Worm (Caenorhabditis elegans): ENCODE results near the gene Y26G10.1.

Gene Y26G10.1

ce11 chrV:17695802-17696201 lies at the start of gene Y26G10.1:
Gene Y26G10.1, minus strand, starts transcription at chrV:17695902.
- no peak for TF ChIP-seq unc-55 (GFP tag; optimal IDR thresholded peaks at IDR 0.05)
- TF ChIP-seq fkh-10 (GFP tag; optimal IDR thresholded peaks at IDR 0.05): no peak
- TF ChIP-seq ceh-22 (tag; optimal IDR thresholded peaks at IDR 0.05): no peak
- TF ChIP-seq K09A11.1 (tag; optimal IDR thresholded peaks at IDR 0.05; ENCODE audit: insufficient read depth): no peak
- no peak for TF ChIP-seq tbx-7 (tag; optimal IDR thresholded peaks at IDR 0.05)

DNA sequence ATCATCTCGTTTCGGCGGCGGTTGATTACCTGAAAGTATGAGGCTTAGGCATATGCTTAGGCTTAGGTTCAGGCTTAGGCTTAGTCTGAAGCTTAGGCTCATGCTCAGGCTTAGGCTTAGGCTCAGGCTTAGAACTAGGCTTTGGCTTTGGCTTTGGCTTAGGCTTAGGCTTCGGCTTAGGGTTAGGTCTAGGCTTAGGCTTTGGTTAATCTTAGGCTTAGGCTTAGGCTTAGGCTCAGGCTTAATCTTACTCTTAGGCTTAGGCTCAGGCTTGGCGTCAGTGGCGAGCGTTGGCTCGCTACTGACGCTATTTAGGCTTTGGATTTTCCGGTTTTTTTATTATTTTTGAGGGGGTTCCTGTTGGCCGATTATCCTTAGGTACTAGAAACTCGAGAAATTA lies 48.1 kb upstream of the Y26G10.1 start:
- peak; percentile 83 for TF ChIP-seq dve-1 (tag; optimal IDR thresholded peaks at IDR 0.05)
- no peak for TF ChIP-seq che-1 (tag; optimal IDR thresholded peaks at IDR 0.05)

- no peak for TF ChIP-seq npax-4 (tag; optimal IDR thresholded peaks at IDR 0.05)
- no peak for TF ChIP-seq ceh-30 (tag; optimal IDR thresholded peaks at IDR 0.05)
- TF ChIP-seq pha-2 (tag; optimal IDR thresholded peaks at IDR 0.05): no peak
- TF ChIP-seq C08G9.2 (tag; optimal IDR thresholded peaks at IDR 0.05): no peak
- no peak for TF ChIP-seq Y22D7AL.16 (tag; optimal IDR thresholded peaks at IDR 0.05)
- TF ChIP-seq nhr-232 (tag; optimal IDR thresholded peaks at IDR 0.05): no peak
- no peak for TF ChIP-seq F13H6.1 (tag; optimal IDR thresholded peaks at IDR 0.05)
- TF ChIP-seq hlh-13 (GFP tag; optimal IDR thresholded peaks at IDR 0.05): no peak
- TF ChIP-seq ceh-18 (tag; optimal IDR thresholded peaks at IDR 0.05): no peak
- no peak for TF ChIP-seq pros-1 (tag; optimal IDR thresholded peaks at IDR 0.05)
- TF ChIP-seq fkh-6 (tag; optimal IDR thresholded peaks at IDR 0.05): no peak
- TF ChIP-seq lin-11 (tag; optimal IDR thresholded peaks at IDR 0.05): no peak
- no peak for TF ChIP-seq ref-2 (tag; optimal IDR thresholded peaks at IDR 0.05)
Measured at ce11 chrV:17739801-17740200, 44.1 kb upstream of the Y26G10.1 start, which contains the start of gene cutl-4. Gene cutl-4, minus strand, starts transcription at chrV:17739901.

- TF ChIP-seq lin-11 (tag; optimal IDR thresholded peaks at IDR 0.05) (no peak), K09A11.1 (tag; optimal IDR thresholded peaks at IDR 0.05; ENCODE audit: insufficient read depth) (no peak), fax-1 (tag; optimal IDR thresholded peaks at IDR 0.05) (no peak), fkh-10 (GFP tag; optimal IDR thresholded peaks at IDR 0.05) (no peak), ceh-48 (tag; optimal IDR thresholded peaks at IDR 0.05) (no peak)
Measured at ce11 chrV:17732516-17732915, 36.8 kb upstream of the Y26G10.1 start, which contains the start of gene twk-42. Gene twk-42, minus strand, starts transcription at chrV:17732616.

DNA sequence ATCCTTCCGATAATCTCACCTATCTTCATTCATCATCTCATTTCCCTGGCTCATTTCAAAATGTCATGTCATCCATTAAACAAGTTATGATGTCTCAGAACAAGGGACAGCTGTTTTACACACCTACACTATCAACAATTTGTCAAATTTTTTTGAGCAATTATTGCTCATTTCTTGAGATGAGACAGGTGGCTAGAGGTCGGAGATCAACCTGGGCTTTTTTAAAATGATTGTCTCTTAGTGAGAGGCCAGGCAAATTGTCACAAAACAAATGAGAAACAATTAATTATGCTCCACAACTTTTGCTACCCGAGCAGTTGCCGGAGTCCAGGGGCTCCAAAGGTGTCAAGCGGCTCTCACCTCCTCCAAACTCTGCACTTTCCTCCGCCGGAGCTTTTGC lies 33.1 kb upstream of the Y26G10.1 start:
- TF ChIP-seq dmd-4 (tag; optimal IDR thresholded peaks at IDR 0.05; ENCODE audit: borderline replicate concordance) (no peak), ceh-18 (tag; optimal IDR thresholded peaks at IDR 0.05) (peak; percentile 29), mec-3 (tag; optimal IDR thresholded peaks at IDR 0.05; ENCODE audit: borderline replicate concordance) (no peak), unc-55 (GFP tag; optimal IDR thresholded peaks at IDR 0.05) (peak; percentile 75), nhr-11 (tag; optimal IDR thresholded peaks at IDR 0.05) (no peak), F13H6.1 (tag; optimal IDR thresholded peaks at IDR 0.05) (no peak), nfya-1 (tag; optimal IDR thresholded peaks at IDR 0.05) (no peak), hlh-13 (GFP tag; optimal IDR thresholded peaks at IDR 0.05) (no peak), npax-4 (tag; optimal IDR thresholded peaks at IDR 0.05) (no peak), hlh-30 (tag; optimal IDR thresholded peaks at IDR 0.05; ENCODE audit: insufficient read depth) (no peak), K09A11.1 (tag; optimal IDR thresholded peaks at IDR 0.05; ENCODE audit: insufficient read depth) (no peak)

DNA sequence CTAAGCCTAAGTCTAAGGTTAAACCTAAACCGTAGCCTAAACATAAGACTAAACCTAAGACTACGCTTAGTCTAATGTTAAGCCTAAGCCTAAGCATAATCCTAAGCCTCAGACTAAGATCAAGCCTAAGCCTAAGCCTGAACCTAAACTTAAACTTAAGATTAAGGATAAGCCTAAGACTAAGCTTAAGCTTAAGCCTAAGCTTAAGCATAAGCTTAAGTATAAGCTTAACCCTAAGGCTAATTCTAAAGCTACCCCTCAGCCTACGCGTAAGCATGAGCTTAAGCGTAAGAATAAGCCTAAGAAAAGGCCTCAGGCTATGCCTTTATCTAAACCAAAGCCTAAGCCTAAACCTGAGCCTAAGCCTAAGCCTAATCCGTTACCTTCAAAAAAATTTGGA lies 32.6 kb upstream of the Y26G10.1 start:
- TF ChIP-seq dve-1 (tag; optimal IDR thresholded peaks at IDR 0.05): peak; percentile 84
- TF ChIP-seq ceh-2 (tag; optimal IDR thresholded peaks at IDR 0.05): no peak

DNA sequence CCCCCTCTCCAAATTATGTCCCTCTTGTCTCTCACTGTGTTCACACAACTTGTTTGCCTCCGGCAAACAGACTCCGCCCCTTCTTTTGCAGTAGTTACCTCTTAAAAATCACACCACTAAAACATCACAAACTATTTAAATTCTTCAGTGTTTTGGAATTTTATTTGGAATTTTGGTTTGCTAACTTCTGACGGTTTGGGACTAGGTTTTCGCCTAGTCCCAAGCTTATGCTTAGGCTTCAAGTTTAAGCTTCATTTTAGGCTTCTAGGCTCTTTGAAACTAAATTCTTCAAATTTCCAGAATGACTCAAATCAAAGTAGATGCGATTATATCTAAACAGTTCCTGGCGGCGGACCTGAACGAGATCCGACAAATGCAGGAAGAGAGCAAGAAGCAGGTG lies 29.0 kb upstream of the Y26G10.1 start, which contains the start of gene fat-5:
fat-5 (plus strand) TSS at position 301 of the 400 bp plus-strand sequence.
- TF ChIP-seq ceh-19 (GFP tag; optimal IDR thresholded peaks at IDR 0.05): no peak
- no peak for TF ChIP-seq pat-9 (tag; optimal IDR thresholded peaks at IDR 0.05)
- TF ChIP-seq F13H6.1 (tag; optimal IDR thresholded peaks at IDR 0.05): no peak
- TF ChIP-seq nhr-232 (tag; optimal IDR thresholded peaks at IDR 0.05): no peak
- no peak for TF ChIP-seq elt-2 (tag; optimal IDR thresholded peaks at IDR 0.05)
- TF ChIP-seq ceh-31 (tag; optimal IDR thresholded peaks at IDR 0.05): no peak
- TF ChIP-seq sdc-2 (tag; optimal IDR thresholded peaks at IDR 0.05): no peak
- TF ChIP-seq pros-1 (tag; optimal IDR thresholded peaks at IDR 0.05): no peak
- no peak for TF ChIP-seq gmeb-2 (tag; optimal IDR thresholded peaks at IDR 0.05)
- no peak for TF ChIP-seq ttx-3 (tag; optimal IDR thresholded peaks at IDR 0.05)
- no peak for TF ChIP-seq npax-4 (tag; optimal IDR thresholded peaks at IDR 0.05)
- TF ChIP-seq hlh-13 (GFP tag; optimal IDR thresholded peaks at IDR 0.05): no peak
- no peak for TF ChIP-seq sox-2 (GFP tag; IDR thresholded peaks at IDR 0.05)
- no peak for TF ChIP-seq C38D4.7 (GFP tag; optimal IDR thresholded peaks at IDR 0.05)
- no peak for TF ChIP-seq Y22D7AL.16 (tag; optimal IDR thresholded peaks at IDR 0.05)
- no peak for TF ChIP-seq unc-86 (tag; optimal IDR thresholded peaks at IDR 0.05)
- TF ChIP-seq hlh-8 (tag; optimal IDR thresholded peaks at IDR 0.05): no peak
- no peak for TF ChIP-seq tbx-2 (tag; optimal IDR thresholded peaks at IDR 0.05)
- no peak for TF ChIP-seq ama-1 (optimal IDR thresholded peaks at IDR 0.05)

All from whole organism, late embryonic.